Worm (Caenorhabditis elegans) whole organism, mixed stage, embryonic: ENCODE data around the gene C34D10.5.
A peak's percentile ranks its signal among the peaks of the same experiment; 100 is the strongest.

Experiments
- M03D4.4 ChIP-seq: sonication (generic microtip); optimal IDR thresholded peaks from 2 replicates; lab custom pipeline; 2017; ENCODE audit warnings: mild to moderate bottlenecking, missing genetic modification characterization, missing compliant biosample characterization
- bed-3 ChIP-seq: fragments of 200-800 bp; sonication (Bioruptor generic); optimal IDR thresholded peaks from 3 replicates; lab custom pipeline; 2018; ENCODE audit warnings: mild to moderate bottlenecking, missing genetic modification characterization, moderate library complexity, missing compliant biosample characterization
- blmp-1 ChIP-seq: fragments of 150-350 bp; optimal IDR thresholded peaks from 2 replicates; lab custom pipeline; 2014; ENCODE audit warnings: missing biosample characterization, missing genetic modification characterization
- ceh-39 ChIP-seq: fragments of 150-350 bp; optimal IDR thresholded peaks from 2 replicates; lab custom pipeline; 2014; ENCODE audit warnings: missing biosample characterization, missing genetic modification characterization
- ceh-43 ChIP-seq: fragments of 200-800 bp; sonication (Bioruptor generic); optimal IDR thresholded peaks from 2 replicates; lab custom pipeline; 2018; ENCODE audit warnings: mild to moderate bottlenecking, missing genetic modification characterization, moderate library complexity, missing compliant biosample characterization
- ceh-83 ChIP-seq: fragments of 200-800 bp; sonication (Bioruptor generic); optimal IDR thresholded peaks from 2 replicates; lab custom pipeline; 2018; ENCODE audit warnings: mild to moderate bottlenecking, missing genetic modification characterization, missing compliant biosample characterization
- cnd-1 ChIP-seq: fragments of 200-800 bp; sonication (Bioruptor generic); optimal IDR thresholded peaks from 2 replicates; lab custom pipeline; 2018; ENCODE audit warnings: mild to moderate bottlenecking, missing genetic modification characterization, missing compliant biosample characterization
- drap-1 ChIP-seq: fragments of 200-800 bp; sonication (Bioruptor generic); optimal IDR thresholded peaks from 3 replicates; lab custom pipeline; 2018; ENCODE audit warnings: mild to moderate bottlenecking, missing genetic modification characterization, missing compliant biosample characterization
- elt-1 ChIP-seq: sonication (generic microtip); optimal IDR thresholded peaks from 2 replicates; lab custom pipeline; 2017; ENCODE audit warnings: missing genetic modification characterization, mild to moderate bottlenecking, missing compliant biosample characterization, antibody characterized with exemption, moderate library complexity, borderline replicate concordance; ENCODE audit not compliant: insufficient read depth
- elt-3 ChIP-seq: fragments of 150-350 bp; optimal IDR thresholded peaks from 2 replicates; lab custom pipeline; 2014; ENCODE audit warnings: missing biosample characterization, missing genetic modification characterization
- flh-1 ChIP-seq: fragments of 200-800 bp; sonication (Bioruptor generic); optimal IDR thresholded peaks from 2 replicates; lab custom pipeline; 2018; ENCODE audit warnings: mild to moderate bottlenecking, missing genetic modification characterization, moderate library complexity, missing compliant biosample characterization
- ham-2 ChIP-seq: fragments of 200-800 bp; sonication (Bioruptor generic); optimal IDR thresholded peaks from 2 replicates; lab custom pipeline; 2018; ENCODE audit warnings: mild to moderate bottlenecking, missing genetic modification characterization, missing compliant biosample characterization
- hlh-1 ChIP-seq: fragments of 150-350 bp; optimal IDR thresholded peaks from 2 replicates; lab custom pipeline; 2014; ENCODE audit warnings: missing biosample characterization, missing genetic modification reagents, missing genetic modification characterization
- lin-13 ChIP-seq: fragments of 150-350 bp; optimal IDR thresholded peaks from 2 replicates; lab custom pipeline; 2014; ENCODE audit warnings: missing biosample characterization, missing genetic modification characterization
- lin-32 ChIP-seq: fragments of 200-800 bp; sonication (Bioruptor generic); optimal IDR thresholded peaks from 2 replicates; lab custom pipeline; 2018; ENCODE audit warnings: mild to moderate bottlenecking, missing genetic modification characterization, missing compliant biosample characterization
- lsy-2 ChIP-seq: fragments of 150-350 bp; optimal IDR thresholded peaks from 2 replicates; lab custom pipeline; 2014; ENCODE audit warnings: missing biosample characterization, missing genetic modification characterization
- mab-5 ChIP-seq: fragments of 150-350 bp; optimal IDR thresholded peaks from 2 replicates; lab custom pipeline; 2014; ENCODE audit warnings: missing biosample characterization, missing genetic modification characterization
- mep-1 ChIP-seq: fragments of 150-350 bp; optimal IDR thresholded peaks from 2 replicates; lab custom pipeline; 2017; ENCODE audit warnings: missing biosample characterization, missing genetic modification reagents, missing genetic modification characterization, inconsistent platforms
- mls-2 ChIP-seq: sonication (generic microtip); optimal IDR thresholded peaks from 2 replicates; lab custom pipeline; 2016; ENCODE audit warnings: mild to moderate bottlenecking, missing genetic modification characterization, moderate library complexity, missing compliant biosample characterization
- nhr-12 ChIP-seq: fragments of 150-350 bp; optimal IDR thresholded peaks from 2 replicates; lab custom pipeline; 2014; ENCODE audit warnings: missing biosample characterization, missing genetic modification characterization
- nhr-2 ChIP-seq: fragments of 150-350 bp; optimal IDR thresholded peaks from 2 replicates; lab custom pipeline; 2014; ENCODE audit warnings: missing biosample characterization, missing genetic modification characterization
- nhr-237 ChIP-seq: fragments of 150-350 bp; optimal IDR thresholded peaks from 2 replicates; lab custom pipeline; 2014; ENCODE audit warnings: missing biosample characterization, missing genetic modification characterization
- nhr-28 ChIP-seq: fragments of 150-350 bp; optimal IDR thresholded peaks from 2 replicates; lab custom pipeline; 2014; ENCODE audit warnings: missing biosample characterization, missing genetic modification characterization
- nhr-76 ChIP-seq: sonication (generic microtip); optimal IDR thresholded peaks from 2 replicates; lab custom pipeline; 2017; ENCODE audit warnings: missing biosample characterization, missing genetic modification characterization
- pha-4 ChIP-seq: fragments of 150-350 bp; optimal IDR thresholded peaks from 2 replicates; lab custom pipeline; 2018; ENCODE audit warnings: missing biosample characterization, missing genetic modification reagents, missing genetic modification characterization
- snpc-4 ChIP-seq: fragments of 150-350 bp; optimal IDR thresholded peaks from 2 replicates; lab custom pipeline; 2014; ENCODE audit warnings: missing biosample characterization, missing genetic modification characterization
- sptf-1 ChIP-seq: sonication (generic microtip); optimal IDR thresholded peaks from 2 replicates; lab custom pipeline; 2017; ENCODE audit warnings: mild to moderate bottlenecking, missing genetic modification characterization, moderate library complexity, missing compliant biosample characterization
- tbx-8 ChIP-seq: fragments of 200-800 bp; sonication (Bioruptor generic); optimal IDR thresholded peaks from 2 replicates; lab custom pipeline; 2018; ENCODE audit warnings: mild to moderate bottlenecking, missing genetic modification characterization, moderate library complexity, missing compliant biosample characterization
- unc-120 ChIP-seq: sonication (generic microtip); optimal IDR thresholded peaks from 2 replicates; lab custom pipeline; 2017; ENCODE audit warnings: missing genetic modification characterization, missing compliant biosample characterization; ENCODE audit not compliant: poor library complexity, severe bottlenecking
- unc-39 ChIP-seq: fragments of 150-350 bp; optimal IDR thresholded peaks from 2 replicates; lab custom pipeline; 2014; ENCODE audit warnings: missing biosample characterization, missing genetic modification characterization
- unc-62 ChIP-seq: fragments of 150-350 bp; optimal IDR thresholded peaks from 2 replicates; lab custom pipeline; 2014; ENCODE audit warnings: missing biosample characterization, missing genetic modification reagents, missing genetic modification characterization
- zip-8 ChIP-seq: fragments of 150-350 bp; optimal IDR thresholded peaks from 2 replicates; lab custom pipeline; 2014; ENCODE audit warnings: missing biosample characterization, missing genetic modification characterization
- ztf-11 ChIP-seq: fragments of 150-350 bp; optimal IDR thresholded peaks from 2 replicates; lab custom pipeline; 2014; ENCODE audit warnings: missing biosample characterization, missing genetic modification characterization

The C34D10.5 gene

ce11 chrX:8040967-8041366 lies 23.1 kb downstream of the C34D10.5 start, which contains the start of gene xol-1:
Gene xol-1, plus strand, starts transcription at chrX:8041313.
- peak; percentile 6 for TF ChIP-seq mep-1 (tag; lab: Kevin White, UChicago)
- no peak for TF ChIP-seq tbx-8 (GFP tag; lab: Kevin White, UChicago)

ce11 chrX:8045152-8045551 lies 27.3 kb downstream of the C34D10.5 start, which contains the start of gene C18A11.4:
Gene C18A11.4, plus strand, starts transcription at chrX:8045518.
- TF ChIP-seq drap-1 (GFP tag; lab: Kevin White, UChicago) (no peak), nhr-237 (tag; lab: Kevin White, UChicago) (no peak), ceh-83 (GFP tag; lab: Kevin White, UChicago) (no peak), mab-5 (tag; lab: Kevin White, UChicago) (no peak), elt-3 (tag; lab: Kevin White, UChicago) (no peak), bed-3 (no peak), ham-2 (GFP tag; lab: Kevin White, UChicago) (no peak), elt-1 (tag; lab: Kevin White, UChicago) (no peak), cnd-1 (tag; lab: Kevin White, UChicago) (no peak), mls-2 (no peak), ceh-39 (tag; lab: Kevin White, UChicago) (no peak), blmp-1 (tag; lab: Kevin White, UChicago) (no peak), flh-1 (GFP tag; lab: Kevin White, UChicago) (no peak), mep-1 (tag; lab: Kevin White, UChicago) (no peak), tbx-8 (GFP tag; lab: Kevin White, UChicago) (no peak)

ce11 chrX:8048637-8049036 lies 30.8 kb downstream of the C34D10.5 start:
- TF ChIP-seq nhr-237 (tag; lab: Kevin White, UChicago) = no peak
- no peak for TF ChIP-seq pha-4
- no peak for TF ChIP-seq unc-62 (GFP tag; lab: Kevin White, UChicago)
- TF ChIP-seq blmp-1 (tag; lab: Kevin White, UChicago) = no peak
- TF ChIP-seq lin-32 (GFP tag; lab: Kevin White, UChicago) = no peak
- no peak for TF ChIP-seq unc-120 (tag; lab: Kevin White, UChicago)
- no peak for TF ChIP-seq ceh-83 (GFP tag; lab: Kevin White, UChicago)
- TF ChIP-seq cnd-1 (tag; lab: Kevin White, UChicago) = no peak
- TF ChIP-seq mep-1 (tag; lab: Kevin White, UChicago) = no peak
- TF ChIP-seq flh-1 (GFP tag; lab: Kevin White, UChicago) = no peak
- TF ChIP-seq drap-1 (GFP tag; lab: Kevin White, UChicago) = no peak
- TF ChIP-seq lsy-2 (tag; lab: Kevin White, UChicago) = no peak
- no peak for TF ChIP-seq bed-3
- no peak for TF ChIP-seq M03D4.4
- TF ChIP-seq ham-2 (GFP tag; lab: Kevin White, UChicago) = no peak
- TF ChIP-seq elt-3 (tag; lab: Kevin White, UChicago) = no peak

ce11 chrX:8052055-8052454 lies 34.2 kb downstream of the C34D10.5 start:
- TF ChIP-seq ceh-43 (GFP tag; lab: Kevin White, UChicago) (no peak), lin-32 (GFP tag; lab: Kevin White, UChicago) (no peak), unc-120 (tag; lab: Kevin White, UChicago) (peak; percentile 76), ceh-39 (tag; lab: Kevin White, UChicago) (no peak), flh-1 (GFP tag; lab: Kevin White, UChicago) (no peak), tbx-8 (GFP tag; lab: Kevin White, UChicago) (no peak), zip-8 (tag; lab: Kevin White, UChicago) (no peak), hlh-1 (tag; lab: Kevin White, UChicago) (peak; percentile 82), nhr-237 (tag; lab: Kevin White, UChicago) (no peak), nhr-2 (tag; lab: Kevin White, UChicago) (no peak), nhr-28 (tag; lab: Kevin White, UChicago) (no peak), unc-62 (GFP tag; lab: Kevin White, UChicago) (peak; percentile 63), elt-1 (tag; lab: Kevin White, UChicago) (no peak), lsy-2 (tag; lab: Kevin White, UChicago) (no peak), unc-39 (no peak), blmp-1 (tag; lab: Kevin White, UChicago) (no peak), bed-3 (no peak), sptf-1 (tag; lab: Kevin White, UChicago) (no peak), cnd-1 (tag; lab: Kevin White, UChicago) (peak; percentile 12)

- no peak for TF ChIP-seq mls-2
- TF ChIP-seq lin-13 = no peak
- no peak for TF ChIP-seq ham-2 (GFP tag; lab: Kevin White, UChicago)
- no peak for TF ChIP-seq zip-8 (tag; lab: Kevin White, UChicago)
- TF ChIP-seq nhr-237 (tag; lab: Kevin White, UChicago) = no peak
- no peak for TF ChIP-seq drap-1 (GFP tag; lab: Kevin White, UChicago)
- TF ChIP-seq elt-1 (tag; lab: Kevin White, UChicago) = no peak
- TF ChIP-seq M03D4.4 = no peak
- TF ChIP-seq ceh-83 (GFP tag; lab: Kevin White, UChicago) = no peak
- no peak for TF ChIP-seq ztf-11 (tag; lab: Kevin White, UChicago)
- TF ChIP-seq nhr-76 (tag; lab: Kevin White, UChicago) = no peak
- no peak for TF ChIP-seq blmp-1 (tag; lab: Kevin White, UChicago)
- TF ChIP-seq unc-120 (tag; lab: Kevin White, UChicago) = peak; percentile 87
- no peak for TF ChIP-seq lin-32 (GFP tag; lab: Kevin White, UChicago)
- no peak for TF ChIP-seq nhr-28 (tag; lab: Kevin White, UChicago)
- peak; percentile 26 for TF ChIP-seq mab-5 (tag; lab: Kevin White, UChicago)
- no peak for TF ChIP-seq lsy-2 (tag; lab: Kevin White, UChicago)
- no peak for TF ChIP-seq nhr-12 (tag; lab: Kevin White, UChicago)
- no peak for TF ChIP-seq ceh-43 (GFP tag; lab: Kevin White, UChicago)
- no peak for TF ChIP-seq snpc-4 (tag; lab: Kevin White, UChicago)
- TF ChIP-seq sptf-1 (tag; lab: Kevin White, UChicago) = peak; percentile 15
- TF ChIP-seq hlh-1 (tag; lab: Kevin White, UChicago) = peak; percentile 80
- no peak for TF ChIP-seq bed-3
- TF ChIP-seq tbx-8 (GFP tag; lab: Kevin White, UChicago) = no peak
- TF ChIP-seq mep-1 (tag; lab: Kevin White, UChicago) = no peak
- TF ChIP-seq unc-62 (GFP tag; lab: Kevin White, UChicago) = peak; percentile 96
- TF ChIP-seq nhr-2 (tag; lab: Kevin White, UChicago) = no peak
- TF ChIP-seq pha-4 = no peak
- TF ChIP-seq cnd-1 (tag; lab: Kevin White, UChicago) = no peak
- TF ChIP-seq ceh-39 (tag; lab: Kevin White, UChicago) = no peak
These were observed 35.2 kb downstream of the C34D10.5 start for ce11 chrX:8053008-8053441.
